Fruit fly (Drosophila melanogaster): ENCODE data around the gene CG13101.

The CG13101 gene

DNA sequence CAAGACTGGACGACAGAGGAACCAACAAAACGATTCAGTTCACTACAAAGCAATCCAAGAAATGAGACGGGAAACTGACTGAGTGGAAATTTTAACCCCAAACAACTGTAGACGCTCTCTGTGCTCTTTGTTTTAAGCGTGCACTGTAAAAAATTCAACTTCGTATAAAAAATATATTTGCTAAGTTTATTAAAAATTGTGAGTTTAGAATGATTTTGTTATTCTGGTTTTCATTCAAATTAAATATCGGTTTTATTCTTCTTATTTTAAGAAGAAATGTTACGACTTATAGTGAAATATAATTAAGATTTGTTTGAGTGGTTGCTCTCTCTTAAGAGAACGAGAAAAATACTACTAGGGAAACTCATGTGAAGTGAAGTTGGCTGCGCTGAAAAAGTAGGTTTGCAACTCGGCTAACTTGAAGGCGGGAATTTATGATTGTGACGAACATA, 26.6 kb downstream of the CG13101 start (continued):
- TF ChIP-seq zf30C (GFP tag; optimal IDR thresholded peaks at IDR 0.05) (peak; percentile 97), gfzf (GFP tag; optimal IDR thresholded peaks at IDR 0.05) (peak; percentile 33), prd (optimal IDR thresholded peaks at IDR 0.05) (no peak), prd (GFP tag; IDR thresholded peaks at IDR 0.05) (peak; percentile 99), H15 (GFP tag; IDR thresholded peaks at IDR 0.05) (peak; percentile 98), Dek (tag; optimal IDR thresholded peaks at IDR 0.05) (peak; percentile 95), CG9797 (GFP tag; optimal IDR thresholded peaks at IDR 0.05) (no peak), Ptx1 (GFP tag; IDR thresholded peaks at IDR 0.05) (peak; percentile 99), CG14710 (tag; optimal IDR thresholded peaks at IDR 0.05) (peak; percentile 94), CG10979 (tag; optimal IDR thresholded peaks at IDR 0.05) (peak; percentile 97), lmd (GFP tag; IDR thresholded peaks at IDR 0.05) (peak; percentile 97), CG33557 (GFP tag; optimal IDR thresholded peaks at IDR 0.05) (peak; percentile 83), bigmax (GFP tag; optimal IDR thresholded peaks at IDR 0.05) (peak; percentile 42), pfk (GFP tag; optimal IDR thresholded peaks at IDR 0.05) (peak; percentile 37), CG10959 (GFP tag; IDR thresholded peaks at IDR 0.05) (peak; percentile 98), danr (GFP tag; IDR thresholded peaks at IDR 0.05) (peak; percentile 93), insv (GFP tag; optimal IDR thresholded peaks at IDR 0.05) (peak in 1 of 2 experiments; percentile 46), Lim3 (GFP tag; IDR thresholded peaks at IDR 0.05) (peak; percentile 88; the same call in 1 of the 2 replicates), Scr (GFP tag; IDR thresholded peaks at IDR 0.05; ENCODE audit: partially characterized antibody) (no peak), lab (GFP tag; optimal IDR thresholded peaks at IDR 0.05) (peak; percentile 94), Mad (GFP tag; optimal IDR thresholded peaks at IDR 0.05) (peak; percentile 84), bowl (GFP tag; IDR thresholded peaks at IDR 0.05) (peak; percentile 97), Pdp1 (GFP tag; optimal IDR thresholded peaks at IDR 0.05) (peak; percentile 91 to 96), pan (optimal IDR thresholded peaks at IDR 0.05) (no peak), pan (GFP tag; optimal IDR thresholded peaks at IDR 0.05 in 1 of 2, IDR thresholded peaks at IDR 0.05 in 1 of 2) (peak in 1 of 2 experiments; percentile 99), CrebB (tag; optimal IDR thresholded peaks at IDR 0.05) (peak; percentile 85), CG8944 (GFP tag; optimal IDR thresholded peaks at IDR 0.05) (peak; percentile 83), H2.0 (GFP tag; IDR thresholded peaks at IDR 0.05) (peak; percentile 98), CG11456 (GFP tag; IDR thresholded peaks at IDR 0.05) (no peak; the same call in none of the 3 replicates), CG3065 (GFP tag; optimal IDR thresholded peaks at IDR 0.05) (peak; percentile 85), CG11398 (GFP tag; optimal IDR thresholded peaks at IDR 0.05) (peak; percentile 77), lilli (GFP tag; optimal IDR thresholded peaks at IDR 0.05) (peak; percentile 95), Lpt (GFP tag; optimal IDR thresholded peaks at IDR 0.05) (no peak), vfl (GFP tag; optimal IDR thresholded peaks at IDR 0.05) (peak; percentile 75), Sin3A (optimal IDR thresholded peaks at IDR 0.05) (no peak), Med (GFP tag) (peak; percentile 96), hb (GFP tag; IDR thresholded peaks at IDR 0.05; ENCODE audit: partially characterized antibody) (no peak), Nf-YC (tag; optimal IDR thresholded peaks at IDR 0.05) (peak; percentile 71), CG10431 (GFP tag; optimal IDR thresholded peaks at IDR 0.05) (peak; percentile 60), CG10267 (tag; optimal IDR thresholded peaks at IDR 0.05) (peak; percentile 94), Awh (GFP tag; IDR thresholded peaks at IDR 0.05) (peak; percentile 98), sc (optimal IDR thresholded peaks at IDR 0.05) (no peak), sc (GFP tag; optimal IDR thresholded peaks at IDR 0.05) (peak; percentile 88), ewg (GFP tag; optimal IDR thresholded peaks at IDR 0.05) (peak; percentile 81), CG3838 (GFP tag; optimal IDR thresholded peaks at IDR 0.05) (peak; percentile 92), CG12155 (GFP tag; optimal IDR thresholded peaks at IDR 0.05) (peak; percentile 95), CG17328 (GFP tag; IDR thresholded peaks at IDR 0.05) (peak; percentile 99), Ets97D (GFP tag; optimal IDR thresholded peaks at IDR 0.05) (peak; percentile 96), Dref (GFP tag; IDR thresholded peaks at IDR 0.05) (no peak), CG14860 (GFP tag; IDR thresholded peaks at IDR 0.05; ENCODE audit: partially characterized antibody) (no peak), fru (optimal IDR thresholded peaks at IDR 0.05) (no peak), CG7987 (GFP tag; optimal IDR thresholded peaks at IDR 0.05) (peak; percentile 91)
